Worm (Caenorhabditis elegans) whole organism, L3 larva: ENCODE data around the gene gpc-1.

ENCODE experiments used
- R02D3.7 ChIP-seq: fragments of 150-350 bp; optimal IDR thresholded peaks from 2 replicates; lab custom pipeline; 2014; ENCODE audit warnings: missing biosample characterization, missing genetic modification characterization
- ZK546.5 ChIP-seq: sonication (generic microtip); optimal IDR thresholded peaks from 2 replicates; lab custom pipeline; 2017; ENCODE audit warnings: missing biosample characterization, missing genetic modification characterization
- ceh-16 ChIP-seq: sonication (generic microtip); optimal IDR thresholded peaks from 2 replicates; lab custom pipeline; 2017; ENCODE audit warnings: missing biosample characterization, missing genetic modification characterization
- ceh-28 ChIP-seq: fragments of 150-350 bp; optimal IDR thresholded peaks from 2 replicates; lab custom pipeline; 2014; ENCODE audit warnings: missing biosample characterization, missing genetic modification reagents, missing genetic modification characterization
- ceh-82 ChIP-seq: fragments of 150-350 bp; optimal IDR thresholded peaks from 2 replicates; lab custom pipeline; 2014; ENCODE audit warnings: missing biosample characterization, missing genetic modification characterization
- ceh-9 ChIP-seq: sonication (generic microtip); optimal IDR thresholded peaks from 2 replicates; lab custom pipeline; 2018; ENCODE audit warnings: missing biosample characterization, missing genetic modification characterization
- egl-27 ChIP-seq: sonication (generic microtip); optimal IDR thresholded peaks from 4 replicates; lab custom pipeline; 2017; ENCODE audit warnings: missing biosample characterization, missing genetic modification reagents, missing genetic modification characterization
- egl-5 ChIP-seq: fragments of 150-350 bp; optimal IDR thresholded peaks from 2 replicates; lab custom pipeline; 2017; ENCODE audit warnings: missing biosample characterization, missing genetic modification reagents, missing genetic modification characterization, inconsistent platforms
- elt-1 ChIP-seq: fragments of 150-350 bp; optimal IDR thresholded peaks from 2 replicates; lab custom pipeline; 2014; ENCODE audit warnings: missing biosample characterization, missing genetic modification characterization
- elt-2 ChIP-seq: sonication (generic microtip); optimal IDR thresholded peaks from 2 replicates; lab custom pipeline; 2016; ENCODE audit warnings: missing genetic modification reagents, mild to moderate bottlenecking, missing genetic modification characterization, missing compliant biosample characterization
- elt-3 ChIP-seq, 3 experiments: fragments of 150-350 bp in 1 of 3; sonication (generic microtip) in 2 of 3; optimal IDR thresholded peaks; 2 replicates in 2 of 3; 4 replicates in 1 of 3; lab custom pipeline; 2014 to 2017; ENCODE audit warnings: missing biosample characterization in 3 of 3, missing genetic modification characterization in 3 of 3
- eor-1 ChIP-seq, 2 experiments: fragments of 150-350 bp; optimal IDR thresholded peaks; 2 replicates each; lab custom pipeline; 2014 to 2018; ENCODE audit warnings: missing biosample characterization in 2 of 2, missing genetic modification characterization in 2 of 2
- fkh-10 ChIP-seq: sonication (generic microtip); optimal IDR thresholded peaks from 2 replicates; lab custom pipeline; 2017; ENCODE audit warnings: missing biosample characterization, missing genetic modification reagents, missing genetic modification characterization
- fkh-2 ChIP-seq: fragments of 150-350 bp; optimal IDR thresholded peaks from 2 replicates; lab custom pipeline; 2014; ENCODE audit warnings: missing biosample characterization, missing genetic modification reagents, missing genetic modification characterization
- hmg-11 ChIP-seq: sonication (generic microtip); optimal IDR thresholded peaks from 2 replicates; lab custom pipeline; 2016; ENCODE audit warnings: missing genetic modification characterization, missing compliant biosample characterization
- jun-1 ChIP-seq: fragments of 150-350 bp; optimal IDR thresholded peaks from 2 replicates; lab custom pipeline; 2014; ENCODE audit warnings: missing biosample characterization, missing genetic modification reagents, missing genetic modification characterization
- lin-15B ChIP-seq: fragments of 150-350 bp; optimal IDR thresholded peaks from 2 replicates; lab custom pipeline; 2014; ENCODE audit warnings: missing biosample characterization, missing genetic modification characterization
- lsy-12 ChIP-seq: sonication (generic microtip); optimal IDR thresholded peaks from 2 replicates; lab custom pipeline; 2016; ENCODE audit warnings: mild to moderate bottlenecking, missing genetic modification characterization, missing compliant biosample characterization
- mdl-1 ChIP-seq: fragments of 150-350 bp; optimal IDR thresholded peaks from 2 replicates; lab custom pipeline; 2014; ENCODE audit warnings: missing biosample characterization, missing genetic modification characterization
- mml-1 ChIP-seq: fragments of 150-350 bp; sonication (generic microtip); optimal IDR thresholded peaks from 3 replicates; lab custom pipeline; 2014; ENCODE audit warnings: missing biosample characterization, missing genetic modification characterization
- nfya-1 ChIP-seq: sonication (generic microtip); optimal IDR thresholded peaks from 2 replicates; lab custom pipeline; 2017; ENCODE audit warnings: missing genetic modification characterization, mild to moderate bottlenecking, missing compliant biosample characterization, antibody characterized with exemption, moderate library complexity; ENCODE audit not compliant: insufficient read depth
- nhr-11 ChIP-seq: fragments of 150-350 bp; optimal IDR thresholded peaks from 2 replicates; lab custom pipeline; 2014; ENCODE audit warnings: missing biosample characterization, missing genetic modification characterization
- nhr-12 ChIP-seq: fragments of 150-350 bp; optimal IDR thresholded peaks from 2 replicates; lab custom pipeline; 2014; ENCODE audit warnings: missing biosample characterization, missing genetic modification characterization
- nhr-23 ChIP-seq: fragments of 150-350 bp; optimal IDR thresholded peaks from 2 replicates; lab custom pipeline; 2014; ENCODE audit warnings: missing biosample characterization, missing genetic modification reagents, missing genetic modification characterization
- nhr-25 ChIP-seq: sonication (generic microtip); optimal IDR thresholded peaks from 2 replicates; lab custom pipeline; 2017; ENCODE audit warnings: missing biosample characterization, missing genetic modification characterization
- nhr-28 ChIP-seq: fragments of 150-350 bp; optimal IDR thresholded peaks from 2 replicates; lab custom pipeline; 2014; ENCODE audit warnings: missing biosample characterization, missing genetic modification characterization
- nhr-67 ChIP-seq: fragments of 150-350 bp; optimal IDR thresholded peaks from 2 replicates; lab custom pipeline; 2014; ENCODE audit warnings: missing biosample characterization, missing genetic modification characterization
- nhr-76 ChIP-seq: fragments of 150-350 bp; sonication (generic microtip); optimal IDR thresholded peaks from 5 replicates; lab custom pipeline; 2014; ENCODE audit warnings: missing biosample characterization, missing genetic modification characterization
- nhr-77 ChIP-seq: fragments of 150-350 bp; optimal IDR thresholded peaks from 2 replicates; lab custom pipeline; 2014; ENCODE audit warnings: missing biosample characterization, missing genetic modification characterization
- pqm-1 ChIP-seq: fragments of 150-350 bp; optimal IDR thresholded peaks from 2 replicates; lab custom pipeline; 2017; ENCODE audit warnings: missing biosample characterization, missing genetic modification characterization, inconsistent platforms
- sea-2 ChIP-seq: fragments of 150-350 bp; sonication (generic microtip); optimal IDR thresholded peaks from 4 replicates; lab custom pipeline; 2014; ENCODE audit warnings: missing biosample characterization, missing genetic modification reagents, missing genetic modification characterization
- skn-1 ChIP-seq: fragments of 150-350 bp; optimal IDR thresholded peaks from 2 replicates; lab custom pipeline; 2014; ENCODE audit warnings: missing biosample characterization, missing genetic modification characterization
- snpc-4 ChIP-seq: fragments of 150-350 bp; optimal IDR thresholded peaks from 2 replicates; lab custom pipeline; 2014; ENCODE audit warnings: missing biosample characterization, missing genetic modification characterization
- tbx-2 ChIP-seq: sonication (generic microtip); optimal IDR thresholded peaks from 2 replicates; lab custom pipeline; 2016; ENCODE audit warnings: mild to moderate bottlenecking, missing genetic modification characterization, missing compliant biosample characterization
- unc-39 ChIP-seq: sonication (generic microtip); optimal IDR thresholded peaks from 4 replicates; lab custom pipeline; 2017; ENCODE audit warnings: missing biosample characterization, missing genetic modification characterization
- unc-62 ChIP-seq: fragments of 150-350 bp; sonication (generic microtip); optimal IDR thresholded peaks from 4 replicates; lab custom pipeline; 2014; ENCODE audit warnings: missing biosample characterization, missing genetic modification reagents, missing genetic modification characterization
- zag-1 ChIP-seq: fragments of 150-350 bp; optimal IDR thresholded peaks from 2 replicates; lab custom pipeline; 2014; ENCODE audit warnings: missing biosample characterization, missing genetic modification characterization

Gene gpc-1

ce11 chrX:12889837-12890449 is 5.2 kb upstream of the gpc-1 start (continued):
- TF ChIP-seq eor-1 (tag; optimal IDR thresholded peaks at IDR 0.05; lab: Kevin White, UChicago) (no peak), sea-2 (GFP tag; lab: Kevin White, UChicago) (no peak), nfya-1 (peak; percentile 46), nhr-28 (tag; lab: Kevin White, UChicago) (no peak), nhr-23 (peak; percentile 35), unc-62 (GFP tag; lab: Kevin White, UChicago) (peak; percentile 26), mml-1 (tag; lab: Kevin White, UChicago) (no peak), fkh-2 (no peak), R02D3.7 (tag; lab: Kevin White, UChicago) (peak; percentile 37), ceh-9 (tag; lab: Kevin White, UChicago) (no peak), ceh-16 (tag; lab: Kevin White, UChicago) (no peak), egl-5 (peak; percentile 66), elt-3 (tag; optimal IDR thresholded peaks at IDR 0.05; lab: Kevin White, UChicago) (no peak), zag-1 (tag; lab: Kevin White, UChicago) (peak; percentile 44), nhr-67 (tag; lab: Kevin White, UChicago) (no peak), lsy-12 (tag; lab: Kevin White, UChicago) (peak; percentile 72), jun-1 (tag; lab: Kevin White, UChicago) (peak; percentile 0)

ce11 chrX:12881174-12881573 is 3.6 kb downstream of the gpc-1 start:
- TF ChIP-seq nhr-67 (tag; lab: Kevin White, UChicago) = no peak
- peak; percentile 94 for TF ChIP-seq elt-1

- no peak for TF ChIP-seq ZK546.5 (tag; lab: Kevin White, UChicago)
- TF ChIP-seq ceh-28 = no peak
- no peak for TF ChIP-seq egl-5
- TF ChIP-seq lin-15B (tag; lab: Kevin White, UChicago) = no peak
- TF ChIP-seq nhr-11 (tag; lab: Kevin White, UChicago) = peak; percentile 13
- peak; percentile 18 for TF ChIP-seq egl-27 (tag; lab: Kevin White, UChicago)
- TF ChIP-seq elt-2 = peak; percentile 26
- TF ChIP-seq sea-2 (GFP tag; lab: Kevin White, UChicago) = no peak
- no peak for TF ChIP-seq skn-1 (tag; lab: Kevin White, UChicago)
- TF ChIP-seq nhr-25 = no peak
- TF ChIP-seq lsy-12 (tag; lab: Kevin White, UChicago) = no peak
- TF ChIP-seq nhr-12 (tag; lab: Kevin White, UChicago) = no peak
- no peak for TF ChIP-seq mdl-1 (tag; lab: Kevin White, UChicago)
- no peak for TF ChIP-seq mml-1 (tag; lab: Kevin White, UChicago)
- no peak for TF ChIP-seq ceh-82 (tag; lab: Kevin White, UChicago)
- TF ChIP-seq unc-39 (tag; lab: Kevin White, UChicago) = no peak
- TF ChIP-seq nhr-77 (tag; lab: Kevin White, UChicago) = no peak
- TF ChIP-seq hmg-11 = no peak
- no peak for TF ChIP-seq fkh-2
- TF ChIP-seq tbx-2 = no peak
- no peak for TF ChIP-seq eor-1 (tag; optimal IDR thresholded peaks at IDR 0.05; lab: Kevin White, UChicago)
- TF ChIP-seq nhr-23 = peak; percentile 39
- no peak for TF ChIP-seq R02D3.7 (tag; lab: Kevin White, UChicago)
- TF ChIP-seq pqm-1 = peak; percentile 30
- TF ChIP-seq fkh-10 (GFP tag; lab: Kevin White, UChicago) = no peak
- TF ChIP-seq nhr-76 (tag; lab: Kevin White, UChicago) = no peak
- no peak for TF ChIP-seq snpc-4 (tag; lab: Kevin White, UChicago)
Observed at ce11 chrX:12877930-12878329, 6.9 kb downstream of the gpc-1 start.
